Fruit fly (Drosophila melanogaster): ENCODE measurements around the gene bbx.

Gene bbx

DNA sequence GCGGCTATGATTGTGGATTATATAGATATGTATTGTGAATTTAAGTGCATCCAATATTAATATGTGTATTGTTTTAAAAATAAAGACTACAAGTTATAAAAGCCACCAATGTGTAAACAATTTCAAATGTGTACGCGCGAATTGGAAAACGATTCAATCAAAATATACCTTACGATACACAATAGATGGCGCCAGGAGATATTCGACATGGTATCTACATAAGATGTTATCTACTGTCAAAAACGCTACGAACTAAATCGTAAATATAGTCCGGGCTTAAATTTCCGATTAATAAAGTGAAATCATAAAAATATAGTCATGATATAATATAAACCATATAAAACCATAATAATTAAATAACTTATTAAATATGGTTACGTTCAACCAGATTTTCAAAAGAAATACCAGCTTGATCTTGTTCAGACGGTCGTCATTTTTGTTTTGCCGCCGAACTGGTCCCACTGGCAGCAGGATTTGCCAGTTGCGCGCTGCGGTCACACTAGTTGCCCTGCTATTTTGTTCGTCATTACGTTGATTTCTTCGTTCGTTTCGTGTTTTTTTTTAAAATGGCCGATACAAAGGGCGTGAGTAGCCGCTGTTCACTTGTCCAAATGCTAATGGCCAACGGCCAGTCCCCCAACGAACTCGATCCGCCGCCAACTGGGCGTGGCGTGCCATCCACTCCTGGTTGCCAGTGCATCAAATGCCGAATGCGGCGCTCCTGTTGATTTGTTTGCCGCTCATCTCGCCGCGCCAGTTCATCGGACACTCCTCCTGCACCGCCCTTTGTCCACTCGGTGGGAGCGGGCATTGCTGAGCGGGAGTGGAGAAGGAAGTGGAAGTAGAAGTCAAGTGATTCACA is 4.8 kb upstream of the bbx start, which contains the start of gene Septin1 (continued):
- TF ChIP-seq lmd (GFP tag; IDR thresholded peaks at IDR 0.05) (no peak), hb (GFP tag; IDR thresholded peaks at IDR 0.05; ENCODE audit: partially characterized antibody) (no peak), Med (GFP tag) (peak; percentile 9), trem (tag; optimal IDR thresholded peaks at IDR 0.05) (peak; percentile 63), otp (GFP tag; IDR thresholded peaks at IDR 0.05) (no peak), CG4854 (GFP tag; optimal IDR thresholded peaks at IDR 0.05) (no peak), da (GFP tag; optimal IDR thresholded peaks at IDR 0.05) (no peak), CG3847 (GFP tag; IDR thresholded peaks at IDR 0.05) (peak; percentile 43), H2.0 (GFP tag; IDR thresholded peaks at IDR 0.05) (no peak)

DNA sequence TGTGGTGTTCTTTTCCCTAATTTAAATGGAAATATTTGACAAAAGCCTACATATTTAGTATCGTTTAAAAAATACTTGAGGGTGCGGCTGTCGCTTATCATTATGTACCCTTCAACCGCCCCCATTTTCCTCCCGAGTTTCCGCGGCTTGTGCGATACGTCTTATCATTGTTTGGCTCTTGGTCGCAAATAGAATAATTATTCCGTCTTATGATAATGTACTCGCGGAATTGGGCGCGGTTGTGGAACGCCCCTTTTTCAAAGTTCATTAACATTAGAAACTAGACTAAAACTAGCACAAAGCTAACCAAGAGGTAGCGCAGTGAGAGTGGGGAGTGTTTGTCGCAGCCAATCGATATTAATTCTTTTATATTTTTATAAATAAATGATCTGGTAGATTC is 2.6 kb downstream of the bbx start:
- TF ChIP-seq mirr (GFP tag; optimal IDR thresholded peaks at IDR 0.05) = peak; percentile 13
- TF ChIP-seq maf-S (GFP tag; optimal IDR thresholded peaks at IDR 0.05) = no peak
- TF ChIP-seq jigr1 (GFP tag; IDR thresholded peaks at IDR 0.05) = no peak
- no peak for TF ChIP-seq Oaz (GFP tag; IDR thresholded peaks at IDR 0.05)
- TF ChIP-seq vfl (GFP tag; optimal IDR thresholded peaks at IDR 0.05) = no peak
- no peak for TF ChIP-seq Mes4 (GFP tag; optimal IDR thresholded peaks at IDR 0.05)
- TF ChIP-seq Fer1 (GFP tag; optimal IDR thresholded peaks at IDR 0.05) = no peak
- no peak for TF ChIP-seq gsb (GFP tag; IDR thresholded peaks at IDR 0.05)
- no peak for TF ChIP-seq twi (tag; optimal IDR thresholded peaks at IDR 0.05)
- TF ChIP-seq Blimp-1 (GFP tag; optimal IDR thresholded peaks at IDR 0.05) = no peak
- TF ChIP-seq CG10543 (GFP tag; optimal IDR thresholded peaks at IDR 0.05) = peak; percentile 11
- TF ChIP-seq CG34422 (GFP tag; IDR thresholded peaks at IDR 0.05) = no peak
- TF ChIP-seq CG7786 (GFP tag; optimal IDR thresholded peaks at IDR 0.05) = no peak
- TF ChIP-seq E2f2 (GFP tag; IDR thresholded peaks at IDR 0.05) = no peak
- TF ChIP-seq CG17802 (tag; optimal IDR thresholded peaks at IDR 0.05) = no peak
- TF ChIP-seq CG14014 (GFP tag; IDR thresholded peaks at IDR 0.05) = no peak
- TF ChIP-seq CG17829 (tag; optimal IDR thresholded peaks at IDR 0.05) = no peak
- TF ChIP-seq Meics (GFP tag; optimal IDR thresholded peaks at IDR 0.05) = no peak
- peak; percentile 41 for TF ChIP-seq CG34376 (GFP tag; optimal IDR thresholded peaks at IDR 0.05)
- no peak for TF ChIP-seq CG2712 (tag; optimal IDR thresholded peaks at IDR 0.05)
- TF ChIP-seq ranshi (GFP tag; IDR thresholded peaks at IDR 0.05) = no peak
- peak; percentile 10 for TF ChIP-seq sug (tag; optimal IDR thresholded peaks at IDR 0.05)
- no peak for TF ChIP-seq CG12391 (tag; optimal IDR thresholded peaks at IDR 0.05)
- no peak for TF ChIP-seq nau (GFP tag; optimal IDR thresholded peaks at IDR 0.05)
- no peak for TF ChIP-seq amos (GFP tag; IDR thresholded peaks at IDR 0.05; ENCODE audit: partially characterized antibody)
- TF ChIP-seq exex (tag; optimal IDR thresholded peaks at IDR 0.05) = peak; percentile 74

DNA sequence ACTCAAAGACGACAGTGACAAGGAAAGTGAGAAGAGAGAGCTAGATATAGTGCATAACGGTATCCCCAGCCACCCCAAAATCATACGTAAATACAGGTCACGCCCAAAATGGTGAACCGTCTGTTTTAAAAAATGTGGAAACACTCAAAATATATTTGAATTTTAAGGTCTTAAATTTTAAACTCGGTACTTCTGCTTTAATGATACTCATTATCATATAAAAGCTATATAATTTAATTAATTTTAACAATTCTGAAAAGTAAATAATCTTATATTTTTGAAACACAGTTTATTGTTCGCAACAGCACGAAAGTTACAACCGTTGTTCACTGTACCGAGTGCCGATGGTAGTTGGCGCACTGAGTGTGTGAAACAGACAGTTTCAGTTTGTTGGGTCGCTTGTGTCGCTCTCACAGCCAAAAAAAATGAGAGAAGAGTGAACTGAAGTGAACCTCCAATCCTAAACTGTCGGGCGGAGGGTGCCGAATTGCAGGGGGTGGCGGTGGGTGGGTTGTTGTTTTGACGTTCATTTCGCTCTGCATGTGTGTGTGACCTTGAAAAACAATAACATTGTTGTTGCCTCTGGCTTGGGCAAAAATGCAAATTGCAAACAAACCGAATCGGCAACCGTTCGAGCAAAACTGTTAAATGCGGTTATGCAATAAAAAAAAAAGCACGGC is 3.6 kb downstream of the bbx start:
- TF ChIP-seq HLH3B (GFP tag; IDR thresholded peaks at IDR 0.05) (peak; percentile 87), dm (GFP tag; optimal IDR thresholded peaks at IDR 0.05) (no peak), ase (GFP tag; IDR thresholded peaks at IDR 0.05) (peak; percentile 80), gem (tag; optimal IDR thresholded peaks at IDR 0.05) (peak; percentile 96), Blimp-1 (GFP tag; optimal IDR thresholded peaks at IDR 0.05) (peak; percentile 90), MBD-R2 (GFP tag; IDR thresholded peaks at IDR 0.05) (peak; percentile 67; the same call in 1 of the 2 replicates), esg (GFP tag; conservative IDR thresholded peaks at IDR 0.05) (peak; percentile 88), cad (GFP tag; optimal IDR thresholded peaks at IDR 0.05) (no peak), stc (GFP tag; IDR thresholded peaks at IDR 0.05) (peak; percentile 82), pnt (GFP tag; optimal IDR thresholded peaks at IDR 0.05) (peak; percentile 63), pfk (GFP tag; optimal IDR thresholded peaks at IDR 0.05) (peak; percentile 2), Hsf (GFP tag; optimal IDR thresholded peaks at IDR 0.05) (peak; percentile 50), Eip74EF (GFP tag; optimal IDR thresholded peaks at IDR 0.05) (peak in 1 of 2 experiments; percentile 91), tgo (GFP tag; IDR thresholded peaks at IDR 0.05) (peak; percentile 88)

Measured in whole organism, embryonic.